Worm (Caenorhabditis elegans) whole organism, early embryonic: ENCODE data around the gene K08C7.1.
A peak's percentile ranks its signal among the peaks of the same experiment; 100 is the strongest.
"Not testable (repeated sequence)": the region's sequence is repeated elsewhere in the genome, so short reads cannot be mapped to it uniquely, and the experiment has no call there.

Experiments
- B0310.2 ChIP-seq: sonication (generic microtip); optimal IDR thresholded peaks from 2 replicates; lab custom pipeline; 2016; ENCODE audit warnings: mild to moderate bottlenecking, missing genetic modification characterization, missing compliant biosample characterization
- F13C5.2 ChIP-seq: sonication (generic microtip); optimal IDR thresholded peaks from 2 replicates; lab custom pipeline; 2017; ENCODE audit warnings: mild to moderate bottlenecking, missing genetic modification characterization, inconsistent platforms, missing compliant biosample characterization
- aly-1 ChIP-seq: sonication (generic microtip); optimal IDR thresholded peaks from 2 replicates; lab custom pipeline; 2016; ENCODE audit warnings: missing genetic modification characterization, missing compliant biosample characterization
- ama-1 ChIP-seq: fragments of 150-350 bp; optimal IDR thresholded peaks from 2 replicates; lab custom pipeline; 2014
- ceh-13 ChIP-seq: fragments of 200-800 bp; sonication (Bioruptor generic); optimal IDR thresholded peaks from 2 replicates; lab custom pipeline; 2018; ENCODE audit warnings: mild to moderate bottlenecking, missing genetic modification characterization, missing compliant biosample characterization
- ceh-36 ChIP-seq: sonication (generic microtip); optimal IDR thresholded peaks from 2 replicates; lab custom pipeline; 2016; ENCODE audit warnings: missing genetic modification characterization, inconsistent platforms, missing compliant biosample characterization
- ets-7 ChIP-seq: sonication (generic microtip); optimal IDR thresholded peaks from 2 replicates; lab custom pipeline; 2016; ENCODE audit warnings: missing genotype, missing genetic modification characterization, missing compliant biosample characterization
- flt-1 ChIP-seq: fragments of 200-800 bp; sonication (Bioruptor generic); IDR thresholded peaks from 2 replicates; pipeline ENCODE4 v1.3.6; 2022; ENCODE audit warnings: missing genetic modification characterization, missing compliant biosample characterization
- hmbx-1 ChIP-seq: sonication (generic microtip); optimal IDR thresholded peaks from 2 replicates; lab custom pipeline; 2016; ENCODE audit warnings: mild to moderate bottlenecking, missing genetic modification characterization, missing compliant biosample characterization
- hmg-4 ChIP-seq: fragments of 200-800 bp; sonication (Bioruptor generic); optimal IDR thresholded peaks from 2 replicates; lab custom pipeline; 2018; ENCODE audit warnings: mild to moderate bottlenecking, missing genetic modification characterization, missing compliant biosample characterization
- hnd-1 ChIP-seq: sonication (generic microtip); optimal IDR thresholded peaks from 2 replicates; lab custom pipeline; 2016; ENCODE audit warnings: missing genetic modification characterization, missing compliant biosample characterization
- pes-1 ChIP-seq: fragments of 200-800 bp; sonication (Bioruptor generic); IDR thresholded peaks from 2 replicates; pipeline ENCODE4 v1.3.6; 2022; ENCODE audit warnings: missing genetic modification reagents, missing genetic modification characterization, missing compliant biosample characterization
- scrt-1 ChIP-seq: fragments of 200-800 bp; sonication (Bioruptor generic); IDR thresholded peaks from 2 replicates; pipeline ENCODE4 v1.3.6; 2022; ENCODE audit warnings: missing genetic modification characterization, missing compliant biosample characterization
- sea-1 ChIP-seq: fragments of 200-800 bp; sonication (Bioruptor generic); conservative IDR thresholded peaks from 2 replicates; pipeline ENCODE4 v1.3.6; 2022; ENCODE audit warnings: missing genetic modification characterization, missing compliant biosample characterization
- tbx-11 ChIP-seq: fragments of 200-800 bp; sonication (Bioruptor generic); IDR thresholded peaks from 2 replicates; pipeline ENCODE4 v1.3.6; 2022; ENCODE audit warnings: missing genetic modification characterization, missing compliant biosample characterization
- tbx-37 ChIP-seq: fragments of 200-800 bp; sonication (Bioruptor generic); conservative IDR thresholded peaks from 2 replicates; pipeline ENCODE4 v1.3.6; 2022; ENCODE audit warnings: missing genetic modification reagents, missing genetic modification characterization, missing compliant biosample characterization
- tra-4 ChIP-seq: sonication (generic microtip); optimal IDR thresholded peaks from 2 replicates; lab custom pipeline; 2017; ENCODE audit warnings: missing genetic modification characterization, missing compliant biosample characterization

The K08C7.1 gene

ce11 chrIV:10620811-10621210 is 35.8 kb upstream of the K08C7.1 start, which contains the start of gene R09H10.7:
R09H10.7 (plus strand) TSS chrIV:10621111.
- no peak for TF ChIP-seq ama-1 (lab: Kevin White, UChicago)
- TF ChIP-seq F13C5.2 (tag; lab: Kevin White, UChicago), result no peak
- no peak for TF ChIP-seq sea-1 (GFP tag; lab: Robert Waterston, UW)
- no peak for TF ChIP-seq pes-1 (GFP tag; lab: Robert Waterston, UW)
- no peak for TF ChIP-seq ets-7 (tag; lab: Kevin White, UChicago)
- TF ChIP-seq ceh-36 (tag; lab: Kevin White, UChicago), result no peak
- no peak for TF ChIP-seq tra-4 (tag; lab: Kevin White, UChicago)
- no peak for TF ChIP-seq flt-1 (GFP tag; lab: Robert Waterston, UW)
- TF ChIP-seq hmg-4, result no peak
- TF ChIP-seq ceh-13, result no peak
- no peak for TF ChIP-seq B0310.2 (tag; lab: Kevin White, UChicago)
- no peak for TF ChIP-seq hmbx-1 (tag; lab: Kevin White, UChicago)
- no peak for TF ChIP-seq tbx-11 (GFP tag; lab: Robert Waterston, UW)
- TF ChIP-seq tbx-37 (GFP tag; lab: Robert Waterston, UW), result no peak
- TF ChIP-seq scrt-1 (GFP tag; lab: Robert Waterston, UW), result no peak

- no peak for TF ChIP-seq hmg-4
- TF ChIP-seq tra-4 (tag; lab: Kevin White, UChicago), result no peak
- TF ChIP-seq hmbx-1 (tag; lab: Kevin White, UChicago), result no peak
- no peak for TF ChIP-seq flt-1 (GFP tag; lab: Robert Waterston, UW)
- no peak for TF ChIP-seq ets-7 (tag; lab: Kevin White, UChicago)
- TF ChIP-seq scrt-1 (GFP tag; lab: Robert Waterston, UW), result no peak
- no peak for TF ChIP-seq sea-1 (GFP tag; lab: Robert Waterston, UW)
- no peak for TF ChIP-seq tbx-11 (GFP tag; lab: Robert Waterston, UW)
- no peak for TF ChIP-seq ama-1 (lab: Kevin White, UChicago)
- TF ChIP-seq B0310.2 (tag; lab: Kevin White, UChicago), result no peak
- TF ChIP-seq F13C5.2 (tag; lab: Kevin White, UChicago), result no peak
- no peak for TF ChIP-seq ceh-13
- TF ChIP-seq aly-1 (tag; lab: Kevin White, UChicago), result no peak
- TF ChIP-seq hnd-1 (tag; lab: Kevin White, UChicago), result no peak
- no peak for TF ChIP-seq ceh-36 (tag; lab: Kevin White, UChicago)
Observed at ce11 chrIV:10628724-10629123, 27.9 kb upstream of the K08C7.1 start, which contains the start of gene R09H10.5. R09H10.5 (minus strand) TSS chrIV:10628829.

- no peak for TF ChIP-seq ama-1 (lab: Kevin White, UChicago)
- TF ChIP-seq aly-1 (tag; lab: Kevin White, UChicago), result no peak
- no peak for TF ChIP-seq F13C5.2 (tag; lab: Kevin White, UChicago)
- TF ChIP-seq tra-4 (tag; lab: Kevin White, UChicago), result no peak
- no peak for TF ChIP-seq flt-1 (GFP tag; lab: Robert Waterston, UW)
- no peak for TF ChIP-seq tbx-37 (GFP tag; lab: Robert Waterston, UW)
Observed at ce11 chrIV:10630953-10631554, 25.6 kb upstream of the K08C7.1 start, which contains the start of gene F56C4.4. F56C4.4 (minus strand) TSS chrIV:10631267.

ce11 chrIV:10636649-10637048 is 20.0 kb upstream of the K08C7.1 start, which contains the start of gene F56C4.1:
F56C4.1 (plus strand) TSS chrIV:10636949.
- no peak for TF ChIP-seq F13C5.2 (tag; lab: Kevin White, UChicago)
- no peak for TF ChIP-seq pes-1 (GFP tag; lab: Robert Waterston, UW)
- no peak for TF ChIP-seq ama-1 (lab: Kevin White, UChicago)
- TF ChIP-seq B0310.2 (tag; lab: Kevin White, UChicago), result no peak
- no peak for TF ChIP-seq tbx-37 (GFP tag; lab: Robert Waterston, UW)
- TF ChIP-seq ceh-36 (tag; lab: Kevin White, UChicago), result no peak
- no peak for TF ChIP-seq ets-7 (tag; lab: Kevin White, UChicago)
- no peak for TF ChIP-seq ceh-13
- no peak for TF ChIP-seq scrt-1 (GFP tag; lab: Robert Waterston, UW)
- TF ChIP-seq hmbx-1 (tag; lab: Kevin White, UChicago), result no peak
- no peak for TF ChIP-seq flt-1 (GFP tag; lab: Robert Waterston, UW)
- TF ChIP-seq hnd-1 (tag; lab: Kevin White, UChicago), result no peak
- no peak for TF ChIP-seq hmg-4
- no peak for TF ChIP-seq tra-4 (tag; lab: Kevin White, UChicago)

- TF ChIP-seq ama-1 (lab: Kevin White, UChicago) (no peak), scrt-1 (GFP tag; lab: Robert Waterston, UW) (no peak), B0310.2 (tag; lab: Kevin White, UChicago) (no peak), tbx-11 (GFP tag; lab: Robert Waterston, UW) (no peak), pes-1 (GFP tag; lab: Robert Waterston, UW) (no peak), tra-4 (tag; lab: Kevin White, UChicago) (no peak), flt-1 (GFP tag; lab: Robert Waterston, UW) (no peak)
Observed at ce11 chrIV:10638977-10639376, 17.6 kb upstream of the K08C7.1 start, which contains the start of gene F56C4.2. F56C4.2 (plus strand) TSS chrIV:10639277.

ce11 chrIV:10654047-10654446 is 2.6 kb upstream of the K08C7.1 start, which contains the start of gene glb-19:
glb-19 (minus strand) TSS chrIV:10654147.
- TF ChIP-seq hmg-4; hnd-1 (tag; lab: Kevin White, UChicago); B0310.2 (tag; lab: Kevin White, UChicago): not testable (repeated sequence)

- TF ChIP-seq scrt-1 (GFP tag; lab: Robert Waterston, UW), result peak; percentile 52; the same call in 1 of the 2 replicates
Observed at ce11 chrIV:10658366-10658765, 1.8 kb downstream of the K08C7.1 start.
